Fruit fly (Drosophila melanogaster) whole organism, pupa: ENCODE measurements around the gene Ltn1.

ENCODE experiments used
- CG10348 ChIP-seq: fragments of 200-800 bp; sonication (Bioruptor generic); IDR thresholded peaks from 2 replicates; pipeline ENCODE4 v1.3.6; 2022; ENCODE audit warnings: missing biosample characterization, missing genetic modification characterization
- CG12605 ChIP-seq: fragments of 200-800 bp; sonication (Bioruptor generic); IDR thresholded peaks from 2 replicates; pipeline ENCODE4 v1.3.6; 2022; ENCODE audit warnings: missing biosample characterization, missing genetic modification characterization
- CG17806 ChIP-seq: fragments of 200-800 bp; sonication (Bioruptor generic); optimal IDR thresholded peaks from 2 replicates; lab custom pipeline; 2018; ENCODE audit warnings: missing biosample characterization, mild to moderate bottlenecking, missing genetic modification characterization, moderate library complexity
- CG34367 ChIP-seq: fragments of 200-800 bp; sonication (Bioruptor generic); optimal IDR thresholded peaks from 2 replicates; lab custom pipeline; 2018; ENCODE audit warnings: missing biosample characterization, mild to moderate bottlenecking, missing genetic modification characterization
- CG4496 ChIP-seq: fragments of 200-800 bp; sonication (Bioruptor generic); IDR thresholded peaks from 3 replicates; pipeline ENCODE4 v1.3.6; 2022; ENCODE audit warnings: missing biosample characterization, missing genetic modification characterization
- CG8301 ChIP-seq: fragments of 200-800 bp; sonication (Bioruptor generic); optimal IDR thresholded peaks from 2 replicates; lab custom pipeline; 2018; ENCODE audit warnings: missing biosample characterization, mild to moderate bottlenecking, missing genetic modification characterization
- D1 ChIP-seq: fragments of 200-800 bp; sonication (Bioruptor generic); optimal IDR thresholded peaks from 2 replicates; lab custom pipeline; 2018; ENCODE audit warnings: missing biosample characterization, mild to moderate bottlenecking, missing genetic modification characterization, moderate library complexity
- EcR ChIP-seq: fragments of 200-800 bp; sonication (Bioruptor generic); optimal IDR thresholded peaks from 3 replicates; lab custom pipeline; 2019; ENCODE audit warnings: missing biosample characterization, missing genetic modification characterization, mild to moderate bottlenecking, moderate library complexity, missing genetic modification reagents
- Pif1A ChIP-seq: fragments of 200-800 bp; sonication (Bioruptor generic); optimal IDR thresholded peaks from 3 replicates; lab custom pipeline; 2016; ENCODE audit warnings: missing biosample characterization, missing genetic modification characterization
- Pif1B ChIP-seq: fragments of 200-800 bp; sonication (Bioruptor generic); optimal IDR thresholded peaks from 3 replicates; lab custom pipeline; 2016; ENCODE audit warnings: missing biosample characterization, missing genetic modification characterization
- Snoo ChIP-seq: fragments of 200-800 bp; sonication (Bioruptor generic); optimal IDR thresholded peaks from 3 replicates; lab custom pipeline; 2017; ENCODE audit warnings: missing biosample characterization, mild to moderate bottlenecking, missing genetic modification characterization, inconsistent platforms
- gl ChIP-seq: fragments of 200-800 bp; sonication (Bioruptor generic); optimal IDR thresholded peaks from 2 replicates; lab custom pipeline; 2018; ENCODE audit warnings: missing biosample characterization, mild to moderate bottlenecking, missing genetic modification characterization
- rn ChIP-seq: fragments of 200-800 bp; sonication (Bioruptor generic); IDR thresholded peaks from 2 replicates; pipeline ENCODE4 v1.3.6; 2022; ENCODE audit warnings: missing biosample characterization, missing genetic modification characterization

DNA sequence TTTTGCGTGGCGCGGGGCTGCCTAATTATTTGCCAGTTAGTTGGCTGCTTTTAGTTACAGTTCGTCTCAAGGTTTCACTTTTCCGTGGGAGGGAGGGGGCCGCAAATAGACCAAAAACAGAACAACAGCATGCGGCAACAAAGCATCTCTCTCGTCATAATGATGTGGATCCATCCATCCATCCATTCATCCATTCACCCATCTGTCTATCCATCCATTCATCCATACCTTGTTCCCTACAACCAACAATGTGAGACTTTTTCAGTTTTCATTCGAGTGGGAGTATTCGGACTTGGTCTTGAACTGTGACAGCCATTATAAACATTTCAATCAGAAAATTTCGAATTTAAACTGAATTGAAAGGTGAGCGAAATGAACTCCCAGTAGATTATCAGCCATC is 27.3 kb upstream of the Ltn1 start:
- TF ChIP-seq CG4496 (GFP tag; lab: Robert Waterston, UW), result no peak
- TF ChIP-seq Snoo, result no peak
- TF ChIP-seq CG17806 (tag; lab: Kevin White, UChicago), result no peak
- TF ChIP-seq Pif1A (GFP tag; lab: Kevin White, UChicago), result no peak
- no peak for TF ChIP-seq Pif1B (GFP tag; lab: Kevin White, UChicago)
- TF ChIP-seq CG34367 (tag; lab: Kevin White, UChicago), result no peak
- no peak for TF ChIP-seq rn (GFP tag; lab: Robert Waterston, UW)
- TF ChIP-seq EcR (GFP tag; lab: Kevin White, UChicago), result no peak
- TF ChIP-seq CG10348, result no peak
- no peak for TF ChIP-seq D1 (tag; lab: Kevin White, UChicago)
- TF ChIP-seq CG8301 (tag; lab: Kevin White, UChicago), result no peak
- TF ChIP-seq CG12605 (GFP tag; lab: Robert Waterston, UW), result no peak
- TF ChIP-seq gl (tag; lab: Kevin White, UChicago), result no peak
